Fruit fly (Drosophila melanogaster): ENCODE data around the gene CG13731.
A peak's percentile ranks its signal among the peaks of the same experiment; 100 is the strongest.

CG13731 gene

dm6 chr3L:17433555-17433954 is 44.8 kb upstream of the CG13731 start, which contains the start of the genes Coq4 and CG32176 (continued):
- TF ChIP-seq CG7839 (tag; optimal IDR thresholded peaks at IDR 0.05) (peak; percentile 98), Dfd (GFP tag; optimal IDR thresholded peaks at IDR 0.05) (no peak), Jarid2 (GFP tag; optimal IDR thresholded peaks at IDR 0.05) (peak; percentile 84), CG1792 (GFP tag; optimal IDR thresholded peaks at IDR 0.05) (peak; percentile 96), CG4282 (GFP tag; optimal IDR thresholded peaks at IDR 0.05) (peak; percentile 99), gsb (GFP tag; IDR thresholded peaks at IDR 0.05) (peak; percentile 96), Mrtf (GFP tag; IDR thresholded peaks at IDR 0.05) (peak; percentile 98), Hmr (GFP tag; optimal IDR thresholded peaks at IDR 0.05) (peak; percentile 97), Lpt (GFP tag; optimal IDR thresholded peaks at IDR 0.05) (no peak), rib (GFP tag; IDR thresholded peaks at IDR 0.05) (peak; percentile 98), CG2202 (tag; optimal IDR thresholded peaks at IDR 0.05) (peak; percentile 95), Opbp (GFP tag; IDR thresholded peaks at IDR 0.05; ENCODE audit: partially characterized antibody) (peak; percentile 68; the same call in 1 of the 3 replicates), CG10959 (GFP tag; IDR thresholded peaks at IDR 0.05) (peak; percentile 97), Dbx (GFP tag; IDR thresholded peaks at IDR 0.05) (peak; percentile 99), HmgZ (tag; optimal IDR thresholded peaks at IDR 0.05) (peak; percentile 99), CG18262 (tag; optimal IDR thresholded peaks at IDR 0.05) (peak; percentile 97), fd102C (GFP tag; optimal IDR thresholded peaks at IDR 0.05) (peak; percentile 81), CG14667 (GFP tag; IDR thresholded peaks at IDR 0.05) (peak; percentile 97), CG14860 (GFP tag; IDR thresholded peaks at IDR 0.05; ENCODE audit: partially characterized antibody) (peak; percentile 73), HLH4C (GFP tag; IDR thresholded peaks at IDR 0.05; ENCODE audit: partially characterized antibody) (peak; percentile 62), CG12219 (GFP tag; optimal IDR thresholded peaks at IDR 0.05) (peak; percentile 96), ATbp (GFP tag; optimal IDR thresholded peaks at IDR 0.05) (peak; percentile 95), wdn (GFP tag; IDR thresholded peaks at IDR 0.05) (peak; percentile 98), CG11696 (GFP tag; IDR thresholded peaks at IDR 0.05) (peak; percentile 87), tin (GFP tag; optimal IDR thresholded peaks at IDR 0.05) (peak; percentile 99), Mes4 (GFP tag; optimal IDR thresholded peaks at IDR 0.05) (peak; percentile 96), az2 (GFP tag; optimal IDR thresholded peaks at IDR 0.05) (peak; percentile 99), CG1647 (GFP tag; optimal IDR thresholded peaks at IDR 0.05) (peak; percentile 98), MESR4 (GFP tag; optimal IDR thresholded peaks at IDR 0.05) (peak; percentile 71), CG30431 (GFP tag; optimal IDR thresholded peaks at IDR 0.05) (peak; percentile 97), Awh (GFP tag; IDR thresholded peaks at IDR 0.05) (peak; percentile 98), HLHmδ (GFP tag; optimal IDR thresholded peaks at IDR 0.05) (no peak), nau (GFP tag; optimal IDR thresholded peaks at IDR 0.05) (peak; percentile 93), Sox100B (GFP tag; optimal IDR thresholded peaks at IDR 0.05) (peak; percentile 93), CG2129 (GFP tag; IDR thresholded peaks at IDR 0.05; ENCODE audit: partially characterized antibody) (no peak), wek (GFP tag; optimal IDR thresholded peaks at IDR 0.05) (peak; percentile 89), sens-2 (GFP tag; IDR thresholded peaks at IDR 0.05) (peak; percentile 96), Lhr (GFP tag; optimal IDR thresholded peaks at IDR 0.05) (peak; percentile 91), CG1024 (GFP tag; IDR thresholded peaks at IDR 0.05) (peak; percentile 94), gcm (GFP tag; optimal IDR thresholded peaks at IDR 0.05) (peak; percentile 98), CG6854 (GFP tag; optimal IDR thresholded peaks at IDR 0.05) (peak; percentile 88), disco-r (GFP tag; optimal IDR thresholded peaks at IDR 0.05) (peak; percentile 96), Max (GFP tag; optimal IDR thresholded peaks at IDR 0.05) (peak; percentile 98), CG31224 (GFP tag; IDR thresholded peaks at IDR 0.05) (peak; percentile 95), mld (GFP tag; IDR thresholded peaks at IDR 0.05; ENCODE audit: partially characterized antibody) (0 out of 3 replicates have a peak, but pooled peaks have one; percentile 45), CG4360 (GFP tag; IDR thresholded peaks at IDR 0.05) (peak; percentile 73), Usf (GFP tag; optimal IDR thresholded peaks at IDR 0.05) (peak; percentile 94), CG12659 (GFP tag; optimal IDR thresholded peaks at IDR 0.05) (peak; percentile 98), knrl (GFP tag; IDR thresholded peaks at IDR 0.05; ENCODE audit: partially characterized antibody) (peak; percentile 71), CG4730 (GFP tag; IDR thresholded peaks at IDR 0.05) (peak; percentile 97)
